ENCODE assay signal across 5 fruit fly cellular contexts in genomic region chr3R:24108902-24109389, dm6.
TF ChIP-seq lines count a peak whose summit lies in the region.

TSS of gene eIF4EHP (minus strand) at chr3R:24108960.
TSS of gene CG18428 (plus strand) at chr3R:24109336.

TF ChIP-seq in whole organism, adult, 20 proteins besides CTCF, POLR2A, EP300 and RAD21 (continued from another document):
- peak; percentile 95 for TF ChIP-seq Hr96 (GFP tag; optimal IDR thresholded peaks at IDR 0.05; lab: Kevin White, UChicago)
- TF ChIP-seq CG33017 (tag; optimal IDR thresholded peaks at IDR 0.05; lab: Kevin White, UChicago) = peak; percentile 100
- TF ChIP-seq cic (GFP tag; optimal IDR thresholded peaks at IDR 0.05; lab: Kevin White, UChicago) = peak; percentile 98

TF ChIP-seq in whole organism, embryonic, 481 proteins besides CTCF, POLR2A, EP300 and RAD21 (continued from another document and continues in another):
- TF ChIP-seq CG12104 (GFP tag; optimal IDR thresholded peaks at IDR 0.05; lab: Kevin White, UChicago) (peak; percentile 99), CG13894 (tag; optimal IDR thresholded peaks at IDR 0.05; lab: Kevin White, UChicago) (peak; percentile 99), Max (GFP tag; optimal IDR thresholded peaks at IDR 0.05; lab: Kevin White, UChicago) (peak; percentile 97), gem (tag; optimal IDR thresholded peaks at IDR 0.05; lab: Kevin White, UChicago) (peak; percentile 100), toy (GFP tag; IDR thresholded peaks at IDR 0.05; lab: Robert Waterston, UW) (no peak; the same call in 1 of the 2 replicates), CG15601 (tag; optimal IDR thresholded peaks at IDR 0.05; lab: Kevin White, UChicago) (peak; percentile 99), Dref (GFP tag; IDR thresholded peaks at IDR 0.05; lab: Robert Waterston, UW) (0 out of 2 replicates have a peak, but pooled peaks have one; percentile 33), eve (GFP tag; optimal IDR thresholded peaks at IDR 0.05; lab: Kevin White, UChicago) (no peak), MESR4 (GFP tag; optimal IDR thresholded peaks at IDR 0.05; lab: Kevin White, UChicago) (peak; percentile 64), Dad (GFP tag; optimal IDR thresholded peaks at IDR 0.05; lab: Kevin White, UChicago) (peak; percentile 81), dati (GFP tag; IDR thresholded peaks at IDR 0.05; lab: Robert Waterston, UW) (no peak), nmo (GFP tag; optimal IDR thresholded peaks at IDR 0.05; lab: Kevin White, UChicago) (peak; percentile 100), kni (GFP tag; optimal IDR thresholded peaks at IDR 0.05; lab: Kevin White, UChicago) (peak; percentile 98), CG17802 (tag; optimal IDR thresholded peaks at IDR 0.05; lab: Kevin White, UChicago) (peak; percentile 88), Neu2 (GFP tag; optimal IDR thresholded peaks at IDR 0.05; lab: Kevin White, UChicago; ENCODE audit: borderline replicate concordance) (no peak), CG32772 (GFP tag; IDR thresholded peaks at IDR 0.05; lab: Robert Waterston, UW) (no peak), abd-A (tag; optimal IDR thresholded peaks at IDR 0.05; lab: Kevin White, UChicago) (peak; percentile 98), CG10543 (GFP tag; optimal IDR thresholded peaks at IDR 0.05; lab: Kevin White, UChicago) (peak; percentile 100), pita (GFP tag; optimal IDR thresholded peaks at IDR 0.05; lab: Kevin White, UChicago) (no peak), CG33557 (GFP tag; optimal IDR thresholded peaks at IDR 0.05; lab: Kevin White, UChicago) (peak; percentile 100), CG6689 (GFP tag; IDR thresholded peaks at IDR 0.05; lab: Robert Waterston, UW) (no peak), Oli (tag; optimal IDR thresholded peaks at IDR 0.05; lab: Kevin White, UChicago) (peak; percentile 99), CG30020 (tag; optimal IDR thresholded peaks at IDR 0.05; lab: Kevin White, UChicago) (peak; percentile 95), zen2 (GFP tag; IDR thresholded peaks at IDR 0.05; lab: Robert Waterston, UW; ENCODE audit: partially characterized antibody) (no peak), chm (GFP tag; IDR thresholded peaks at IDR 0.05; lab: Robert Waterston, UW) (peak; percentile 97; the same call in 1 of the 2 replicates), hth (optimal IDR thresholded peaks at IDR 0.05; lab: Kevin White, UChicago) (no peak), unc-4 (GFP tag; IDR thresholded peaks at IDR 0.05; lab: Robert Waterston, UW; ENCODE audit: partially characterized antibody) (no peak), CG1792 (GFP tag; optimal IDR thresholded peaks at IDR 0.05; lab: Kevin White, UChicago) (peak; percentile 81), h (optimal IDR thresholded peaks at IDR 0.05; lab: Kevin White, UChicago) (no peak), CG11093 (GFP tag; IDR thresholded peaks at IDR 0.05; lab: Robert Waterston, UW) (peak; percentile 99), zfh1 (GFP tag; IDR thresholded peaks at IDR 0.05; lab: Robert Waterston, UW) (no peak; the same call in 2 of the 3 replicates)

TF ChIP-seq in whole organism, prepupa, 60 proteins besides CTCF, POLR2A, EP300 and RAD21 (continued from another document and continues in another):
- no peak; the same call in 2 of the 3 replicates for TF ChIP-seq CG6163 (GFP tag; IDR thresholded peaks at IDR 0.05; lab: Robert Waterston, UW)
- peak; percentile 98 for TF ChIP-seq CG6792 (GFP tag; optimal IDR thresholded peaks at IDR 0.05; lab: Kevin White, UChicago)
- no peak for TF ChIP-seq CG8119 (GFP tag; IDR thresholded peaks at IDR 0.05; lab: Robert Waterston, UW)
- TF ChIP-seq CG11902 (GFP tag; optimal IDR thresholded peaks at IDR 0.05; lab: Kevin White, UChicago) = peak; percentile 98
- peak; percentile 98 for TF ChIP-seq Sox15 (GFP tag; optimal IDR thresholded peaks at IDR 0.05; lab: Kevin White, UChicago)
- TF ChIP-seq esn (GFP tag; optimal IDR thresholded peaks at IDR 0.05; lab: Kevin White, UChicago) = peak; percentile 98
- TF ChIP-seq CG32006 (GFP tag; optimal IDR thresholded peaks at IDR 0.05; lab: Kevin White, UChicago) = peak; percentile 100
- TF ChIP-seq CG15336 (GFP tag; IDR thresholded peaks at IDR 0.05; lab: Robert Waterston, UW) = no peak
- peak; percentile 86 for TF ChIP-seq fkh (GFP tag; optimal IDR thresholded peaks at IDR 0.05; lab: Kevin White, UChicago)
- TF ChIP-seq Hr4 (GFP tag; optimal IDR thresholded peaks at IDR 0.05; lab: Kevin White, UChicago) = peak; percentile 98
- no peak for TF ChIP-seq eg (GFP tag; IDR thresholded peaks at IDR 0.05; lab: Robert Waterston, UW)
- peak; percentile 98 for TF ChIP-seq svp (GFP tag; lab: Kevin White, UChicago)
- TF ChIP-seq spab (GFP tag; optimal IDR thresholded peaks at IDR 0.05; lab: Kevin White, UChicago) = peak; percentile 99
- TF ChIP-seq Hr38 (GFP tag; optimal IDR thresholded peaks at IDR 0.05; lab: Kevin White, UChicago) = peak; percentile 6
- peak; percentile 98 for TF ChIP-seq CG6276 (GFP tag; optimal IDR thresholded peaks at IDR 0.05; lab: Kevin White, UChicago)
- peak; percentile 99 for TF ChIP-seq Lpt (GFP tag; optimal IDR thresholded peaks at IDR 0.05; lab: Kevin White, UChicago)
- peak; percentile 99 for TF ChIP-seq CG10631 (GFP tag; optimal IDR thresholded peaks at IDR 0.05; lab: Kevin White, UChicago)
- TF ChIP-seq CG34406 (GFP tag; optimal IDR thresholded peaks at IDR 0.05; lab: Kevin White, UChicago) = peak; percentile 100
- peak; percentile 99 for TF ChIP-seq OdsH (GFP tag; optimal IDR thresholded peaks at IDR 0.05; lab: Kevin White, UChicago)
- TF ChIP-seq fd85E (GFP tag; optimal IDR thresholded peaks at IDR 0.05; lab: Kevin White, UChicago) = peak; percentile 96
- peak; percentile 94 for TF ChIP-seq Eip75B (GFP tag; optimal IDR thresholded peaks at IDR 0.05; lab: Kevin White, UChicago)
- peak; percentile 99 for TF ChIP-seq CG6808 (GFP tag; optimal IDR thresholded peaks at IDR 0.05; lab: Kevin White, UChicago)
- TF ChIP-seq Eip78C (GFP tag; lab: Kevin White, UChicago) = peak; percentile 100
- peak; percentile 92 for TF ChIP-seq Hr39 (GFP tag; optimal IDR thresholded peaks at IDR 0.05; lab: Kevin White, UChicago)
- peak; percentile 96 for TF ChIP-seq pdm3 (GFP tag; optimal IDR thresholded peaks at IDR 0.05; lab: Kevin White, UChicago)
- TF ChIP-seq Sox102F (GFP tag; optimal IDR thresholded peaks at IDR 0.05; lab: Kevin White, UChicago) = peak; percentile 96
- peak; percentile 98 for TF ChIP-seq fd59A (GFP tag; optimal IDR thresholded peaks at IDR 0.05; lab: Kevin White, UChicago)
- peak; percentile 96 for TF ChIP-seq dac (GFP tag; optimal IDR thresholded peaks at IDR 0.05; lab: Kevin White, UChicago)
- TF ChIP-seq cyc (GFP tag; optimal IDR thresholded peaks at IDR 0.05; lab: Kevin White, UChicago) = peak; percentile 95
- TF ChIP-seq Sox14 (GFP tag; optimal IDR thresholded peaks at IDR 0.05; lab: Kevin White, UChicago) = peak; percentile 94
- TF ChIP-seq CG16779 (tag; optimal IDR thresholded peaks at IDR 0.05; lab: Kevin White, UChicago) = peak; percentile 98
- peak; percentile 100 for TF ChIP-seq CG3032 (tag; optimal IDR thresholded peaks at IDR 0.05; lab: Kevin White, UChicago)
- TF ChIP-seq CG8319 (GFP tag; optimal IDR thresholded peaks at IDR 0.05; lab: Kevin White, UChicago) = peak; percentile 95
- TF ChIP-seq CG31627 (GFP tag; optimal IDR thresholded peaks at IDR 0.05; lab: Kevin White, UChicago) = peak; percentile 92

TF ChIP-seq in whole organism, pupa, 21 proteins besides CTCF, POLR2A, EP300 and RAD21 (continued from another document):
- peak; percentile 100 for TF ChIP-seq CG8301 (tag; optimal IDR thresholded peaks at IDR 0.05; lab: Kevin White, UChicago)
TF ChIP-seq in whole organism, pupa: peak in this region for 15.

TF ChIP-seq in whole organism, wandering third instar larva, 38 proteins besides CTCF, POLR2A, EP300 and RAD21 (continued from another document):
- TF ChIP-seq Myc (optimal IDR thresholded peaks at IDR 0.05; lab: Kevin White, UChicago) = peak; percentile 79
- TF ChIP-seq Hr83 (GFP tag; optimal IDR thresholded peaks at IDR 0.05; lab: Kevin White, UChicago; ENCODE audit: poor library complexity, severe bottlenecking) = peak; percentile 94
- TF ChIP-seq Dfd (GFP tag; optimal IDR thresholded peaks at IDR 0.05; lab: Kevin White, UChicago) = peak; percentile 98
- TF ChIP-seq Hnf4 (GFP tag; optimal IDR thresholded peaks at IDR 0.05; lab: Kevin White, UChicago) = peak; percentile 91
- peak; percentile 88 for TF ChIP-seq ey (GFP tag; optimal IDR thresholded peaks at IDR 0.05; lab: Kevin White, UChicago)
- TF ChIP-seq pan (optimal IDR thresholded peaks at IDR 0.05; lab: Kevin White, UChicago) = peak; percentile 84
- TF ChIP-seq lola (GFP tag; optimal IDR thresholded peaks at IDR 0.05; lab: Kevin White, UChicago) = no peak
- peak; percentile 99 for TF ChIP-seq OdsH (GFP tag; optimal IDR thresholded peaks at IDR 0.05; lab: Kevin White, UChicago)
- TF ChIP-seq HLH106 (tag; optimal IDR thresholded peaks at IDR 0.05; lab: Kevin White, UChicago) = peak; percentile 100
- peak; percentile 94 for TF ChIP-seq sage (GFP tag; optimal IDR thresholded peaks at IDR 0.05; lab: Kevin White, UChicago)
- no peak for TF ChIP-seq Hr78 (GFP tag; optimal IDR thresholded peaks at IDR 0.05; lab: Kevin White, UChicago)
- TF ChIP-seq rgr (GFP tag; optimal IDR thresholded peaks at IDR 0.05; lab: Kevin White, UChicago) = peak; percentile 99
- TF ChIP-seq psq (GFP tag; optimal IDR thresholded peaks at IDR 0.05; lab: Kevin White, UChicago) = peak; percentile 98
- peak; percentile 99 for TF ChIP-seq CG9705 (GFP tag; optimal IDR thresholded peaks at IDR 0.05; lab: Kevin White, UChicago)
- no peak for TF ChIP-seq CrebA (GFP tag; optimal IDR thresholded peaks at IDR 0.05; lab: Kevin White, UChicago; ENCODE audit: borderline replicate concordance)
- no peak for TF ChIP-seq dl (GFP tag; optimal IDR thresholded peaks at IDR 0.05; lab: Kevin White, UChicago; ENCODE audit: insufficient read depth in 1 of 2, partially characterized antibody in 2 of 2)
- peak; percentile 94 for TF ChIP-seq woc (GFP tag; optimal IDR thresholded peaks at IDR 0.05; lab: Kevin White, UChicago)
